Worm (Caenorhabditis elegans) whole organism, late embryonic: Measurements from ENCODE around the gene F56A11.4.
A peak's percentile ranks its signal among the peaks of the same experiment; 100 is the strongest.

Experiments
- F13H6.1 ChIP-seq: sonication (generic microtip); optimal IDR thresholded peaks from 2 replicates; lab custom pipeline; 2016; ENCODE audit warnings: missing genetic modification characterization, missing compliant biosample characterization
- K09A11.1 ChIP-seq: sonication (generic microtip); optimal IDR thresholded peaks from 2 replicates; lab custom pipeline; 2017; ENCODE audit warnings: antibody characterized with exemption, mild to moderate bottlenecking, missing genetic modification characterization, missing compliant biosample characterization; ENCODE audit not compliant: insufficient read depth
- Y22D7AL.16 ChIP-seq: sonication (generic microtip); optimal IDR thresholded peaks from 2 replicates; lab custom pipeline; 2016; ENCODE audit warnings: missing genetic modification characterization, missing compliant biosample characterization
- ahr-1 ChIP-seq: sonication (generic microtip); optimal IDR thresholded peaks from 2 replicates; lab custom pipeline; 2016; ENCODE audit warnings: missing genetic modification characterization, missing compliant biosample characterization
- ama-1 ChIP-seq: fragments of 150-350 bp; optimal IDR thresholded peaks from 2 replicates; lab custom pipeline; 2014
- ceh-19 ChIP-seq: fragments of 200-800 bp; sonication (Bioruptor generic); optimal IDR thresholded peaks from 2 replicates; lab custom pipeline; 2018; ENCODE audit warnings: mild to moderate bottlenecking, missing genetic modification characterization, missing compliant biosample characterization
- ceh-2 ChIP-seq: sonication (generic microtip); optimal IDR thresholded peaks from 2 replicates; lab custom pipeline; 2016; ENCODE audit warnings: missing genotype, missing genetic modification characterization, missing compliant biosample characterization
- ceh-22 ChIP-seq: sonication (generic microtip); optimal IDR thresholded peaks from 2 replicates; lab custom pipeline; 2017; ENCODE audit warnings: missing biosample characterization, missing genetic modification characterization
- ceh-30 ChIP-seq: fragments of 150-350 bp; optimal IDR thresholded peaks from 2 replicates; lab custom pipeline; 2014; ENCODE audit warnings: missing biosample characterization, missing genetic modification characterization
- ceh-31 ChIP-seq: sonication (generic microtip); optimal IDR thresholded peaks from 2 replicates; lab custom pipeline; 2016; ENCODE audit warnings: missing genetic modification characterization, missing compliant biosample characterization
- ceh-34 ChIP-seq: sonication (generic microtip); optimal IDR thresholded peaks from 2 replicates; lab custom pipeline; 2016; ENCODE audit warnings: mild to moderate bottlenecking, missing genetic modification characterization, missing compliant biosample characterization
- ceh-48 ChIP-seq: sonication (generic microtip); optimal IDR thresholded peaks from 2 replicates; lab custom pipeline; 2016; ENCODE audit warnings: missing genetic modification characterization, inconsistent platforms, missing compliant biosample characterization
- ceh-6 ChIP-seq: fragments of 200-800 bp; sonication (Bioruptor generic); optimal IDR thresholded peaks from 2 replicates; lab custom pipeline; 2018; ENCODE audit warnings: mild to moderate bottlenecking, missing genetic modification characterization, missing compliant biosample characterization
- ceh-9 ChIP-seq: sonication (generic microtip); optimal IDR thresholded peaks from 2 replicates; lab custom pipeline; 2016; ENCODE audit warnings: mild to moderate bottlenecking, missing genetic modification characterization, inconsistent platforms, missing compliant biosample characterization
- che-1 ChIP-seq: sonication (generic microtip); optimal IDR thresholded peaks from 2 replicates; lab custom pipeline; 2016; ENCODE audit warnings: mild to moderate bottlenecking, missing genetic modification characterization, missing compliant biosample characterization
- dve-1 ChIP-seq: sonication (generic microtip); optimal IDR thresholded peaks from 2 replicates; lab custom pipeline; 2017; ENCODE audit warnings: antibody characterized with exemption, mild to moderate bottlenecking, missing genetic modification characterization, missing compliant biosample characterization
- elt-2 ChIP-seq: sonication (generic microtip); optimal IDR thresholded peaks from 2 replicates; lab custom pipeline; 2016; ENCODE audit warnings: missing genetic modification reagents, missing genetic modification characterization, missing compliant biosample characterization
- elt-4 ChIP-seq: sonication (generic microtip); optimal IDR thresholded peaks from 2 replicates; lab custom pipeline; 2016; ENCODE audit warnings: missing genetic modification characterization, missing compliant biosample characterization
- ets-4 ChIP-seq: sonication (generic microtip); optimal IDR thresholded peaks from 2 replicates; lab custom pipeline; 2016; ENCODE audit warnings: missing genetic modification characterization, missing compliant biosample characterization
- eyg-1 ChIP-seq: sonication (generic microtip); optimal IDR thresholded peaks from 2 replicates; lab custom pipeline; 2016; ENCODE audit warnings: missing genotype, missing genetic modification characterization, missing compliant biosample characterization
- fax-1 ChIP-seq: sonication (generic microtip); optimal IDR thresholded peaks from 2 replicates; lab custom pipeline; 2016; ENCODE audit warnings: missing genotype, missing genetic modification characterization, missing compliant biosample characterization
- fkh-6 ChIP-seq: sonication (generic microtip); optimal IDR thresholded peaks from 2 replicates; lab custom pipeline; 2016; ENCODE audit warnings: missing genetic modification characterization, missing compliant biosample characterization
- hlh-30 ChIP-seq: sonication (generic microtip); optimal IDR thresholded peaks from 2 replicates; lab custom pipeline; 2017; ENCODE audit warnings: antibody characterized with exemption, missing genetic modification characterization, missing compliant biosample characterization; ENCODE audit not compliant: insufficient read depth
- lin-11 ChIP-seq: fragments of 200-800 bp; sonication (Bioruptor generic); optimal IDR thresholded peaks from 2 replicates; lab custom pipeline; 2018; ENCODE audit warnings: mild to moderate bottlenecking, missing genetic modification characterization, missing compliant biosample characterization
- nfya-1 ChIP-seq: sonication (generic microtip); optimal IDR thresholded peaks from 2 replicates; lab custom pipeline; 2017; ENCODE audit warnings: missing genetic modification characterization, mild to moderate bottlenecking, missing compliant biosample characterization, antibody characterized with exemption, moderate library complexity
- nhr-11 ChIP-seq: fragments of 150-350 bp; optimal IDR thresholded peaks from 2 replicates; lab custom pipeline; 2014; ENCODE audit warnings: missing biosample characterization, missing genetic modification characterization
- nhr-232 ChIP-seq: sonication (generic microtip); optimal IDR thresholded peaks from 2 replicates; lab custom pipeline; 2016; ENCODE audit warnings: missing genetic modification characterization, missing compliant biosample characterization
- odd-2 ChIP-seq: sonication (generic microtip); optimal IDR thresholded peaks from 2 replicates; lab custom pipeline; 2017; ENCODE audit warnings: antibody characterized with exemption, mild to moderate bottlenecking, missing genetic modification characterization, missing compliant biosample characterization
- pat-9 ChIP-seq: fragments of 200-800 bp; sonication (Bioruptor generic); optimal IDR thresholded peaks from 2 replicates; lab custom pipeline; 2018; ENCODE audit warnings: mild to moderate bottlenecking, missing genetic modification characterization, moderate library complexity, missing compliant biosample characterization
- pax-1 ChIP-seq: fragments of 150-350 bp; optimal IDR thresholded peaks from 2 replicates; lab custom pipeline; 2014; ENCODE audit warnings: missing biosample characterization, missing genetic modification characterization
- pha-2 ChIP-seq: sonication (generic microtip); optimal IDR thresholded peaks from 2 replicates; lab custom pipeline; 2017; ENCODE audit warnings: mild to moderate bottlenecking, missing genetic modification characterization, missing compliant biosample characterization
- pha-4 ChIP-seq: fragments of 150-350 bp; optimal IDR thresholded peaks from 2 replicates; lab custom pipeline; 2018; ENCODE audit warnings: missing biosample characterization, missing genetic modification reagents, missing genetic modification characterization
- pqm-1 ChIP-seq: sonication (generic microtip); optimal IDR thresholded peaks from 2 replicates; lab custom pipeline; 2016; ENCODE audit warnings: missing genetic modification characterization, missing compliant biosample characterization
- ref-2 ChIP-seq: sonication (generic microtip); optimal IDR thresholded peaks from 2 replicates; lab custom pipeline; 2016; ENCODE audit warnings: missing genetic modification characterization, missing compliant biosample characterization
- rnt-1 ChIP-seq: sonication (generic microtip); optimal IDR thresholded peaks from 2 replicates; lab custom pipeline; 2016; ENCODE audit warnings: missing genetic modification characterization, missing compliant biosample characterization
- tbx-7 ChIP-seq: sonication (generic microtip); optimal IDR thresholded peaks from 2 replicates; lab custom pipeline; 2016; ENCODE audit warnings: missing genotype, missing genetic modification characterization, missing compliant biosample characterization
- unc-42 ChIP-seq: sonication (generic microtip); optimal IDR thresholded peaks from 2 replicates; lab custom pipeline; 2016; ENCODE audit warnings: missing genotype, missing genetic modification characterization, missing compliant biosample characterization
- unc-55 ChIP-seq: sonication (generic microtip); optimal IDR thresholded peaks from 2 replicates; lab custom pipeline; 2017; ENCODE audit warnings: missing biosample characterization, missing genetic modification reagents, missing genetic modification characterization
- unc-86 ChIP-seq: sonication (generic microtip); optimal IDR thresholded peaks from 2 replicates; lab custom pipeline; 2016; ENCODE audit warnings: missing genetic modification characterization, missing compliant biosample characterization
- zip-5 ChIP-seq: sonication (generic microtip); optimal IDR thresholded peaks from 2 replicates; lab custom pipeline; 2016; ENCODE audit warnings: missing genetic modification characterization, missing compliant biosample characterization

The F56A11.4 gene

ce11 chrIV:522566-522965 is 25.5 kb upstream of the F56A11.4 start:
- TF ChIP-seq ceh-34 (tag; lab: Kevin White, UChicago), result no peak

- TF ChIP-seq pat-9, result no peak
- no peak for TF ChIP-seq ceh-19 (GFP tag; lab: Kevin White, UChicago)
- no peak for TF ChIP-seq ceh-30
- TF ChIP-seq fax-1 (tag; lab: Kevin White, UChicago), result no peak
- TF ChIP-seq ama-1 (lab: Kevin White, UChicago), result no peak
- no peak for TF ChIP-seq ceh-22 (tag; lab: Kevin White, UChicago)
- no peak for TF ChIP-seq nhr-232 (tag; lab: Kevin White, UChicago)
Observed at ce11 chrIV:523595-523994, 24.5 kb upstream of the F56A11.4 start, which contains the start of gene asm-3. Gene asm-3 (minus strand): TSS chrIV:523809.

ce11 chrIV:524352-524751 is 23.7 kb upstream of the F56A11.4 start, which contains the start of gene W03G1.2:
Gene W03G1.2 (plus strand): TSS chrIV:524652.
- no peak for TF ChIP-seq ceh-34 (tag; lab: Kevin White, UChicago)
- TF ChIP-seq nfya-1 (tag; lab: Kevin White, UChicago), result no peak
- TF ChIP-seq dve-1 (tag; lab: Kevin White, UChicago), result no peak
- TF ChIP-seq ceh-31, result no peak
- no peak for TF ChIP-seq unc-86 (tag; lab: Kevin White, UChicago)
- no peak for TF ChIP-seq ref-2 (tag; lab: Kevin White, UChicago)
- TF ChIP-seq ets-4 (tag; lab: Kevin White, UChicago), result no peak
- TF ChIP-seq ahr-1 (tag; lab: Kevin White, UChicago), result no peak
- no peak for TF ChIP-seq ceh-19 (GFP tag; lab: Kevin White, UChicago)
- TF ChIP-seq Y22D7AL.16 (tag; lab: Kevin White, UChicago), result no peak
- TF ChIP-seq lin-11, result no peak
- TF ChIP-seq ama-1 (lab: Kevin White, UChicago), result no peak
- no peak for TF ChIP-seq ceh-48 (tag; lab: Kevin White, UChicago)
- TF ChIP-seq pqm-1, result no peak

ce11 chrIV:531835-532234 is 16.3 kb upstream of the F56A11.4 start, which contains the start of gene glt-7:
Gene glt-7 (plus strand): TSS chrIV:532135.
- TF ChIP-seq zip-5 (tag; lab: Kevin White, UChicago) (no peak), K09A11.1 (tag; lab: Kevin White, UChicago) (no peak), ceh-9 (tag; lab: Kevin White, UChicago) (no peak), ama-1 (lab: Kevin White, UChicago) (no peak), pha-4 (tag; lab: Kevin White, UChicago) (no peak), che-1 (no peak), tbx-7 (tag; lab: Kevin White, UChicago) (no peak), nfya-1 (tag; lab: Kevin White, UChicago) (no peak), pax-1 (no peak), hlh-30 (tag; lab: Kevin White, UChicago) (no peak), F13H6.1 (tag; lab: Kevin White, UChicago) (no peak), pha-2 (no peak), ref-2 (tag; lab: Kevin White, UChicago) (no peak), ceh-6 (GFP tag; lab: Kevin White, UChicago) (no peak), Y22D7AL.16 (tag; lab: Kevin White, UChicago) (no peak), pat-9 (no peak), ceh-48 (tag; lab: Kevin White, UChicago) (no peak)
- TF ChIP-seq, all 69 proteins: peak for 0

ce11 chrIV:545852-546251 is 2.2 kb upstream of the F56A11.4 start:
- TF ChIP-seq rnt-1 (no peak), dve-1 (tag; lab: Kevin White, UChicago) (peak; percentile 59)

ce11 chrIV:551923-552322 is 3.8 kb downstream of the F56A11.4 start:
- TF ChIP-seq ceh-2 (tag; lab: Kevin White, UChicago) (no peak), pqm-1 (no peak), elt-4 (no peak), unc-42 (no peak), fkh-6 (no peak), unc-55 (GFP tag; lab: Kevin White, UChicago) (no peak), odd-2 (tag; lab: Kevin White, UChicago) (no peak), nhr-11 (tag; lab: Kevin White, UChicago) (no peak), eyg-1 (tag; lab: Kevin White, UChicago) (no peak), dve-1 (tag; lab: Kevin White, UChicago) (peak; percentile 12), elt-2 (peak; percentile 98), pha-2 (no peak), ceh-48 (tag; lab: Kevin White, UChicago) (no peak), ceh-9 (tag; lab: Kevin White, UChicago) (no peak)
